Fruit fly (Drosophila melanogaster): ENCODE measurements around the gene CG44325.

Gene CG44325

dm6 chrX:9075641-9076324 lies 2.5 kb downstream of the CG44325 start (continued):
- peak; percentile 12 for TF ChIP-seq Xbp1 (GFP tag; optimal IDR thresholded peaks at IDR 0.05)
- no peak for TF ChIP-seq CG3163 (GFP tag; optimal IDR thresholded peaks at IDR 0.05)
- peak; percentile 61 for TF ChIP-seq dmrt99B (tag; optimal IDR thresholded peaks at IDR 0.05)
- TF ChIP-seq zen2 (GFP tag; IDR thresholded peaks at IDR 0.05; ENCODE audit: partially characterized antibody) = no peak
- no peak for TF ChIP-seq klu (GFP tag; IDR thresholded peaks at IDR 0.05)
- TF ChIP-seq slbo (GFP tag; IDR thresholded peaks at IDR 0.05) = no peak
- no peak for TF ChIP-seq chm (GFP tag; IDR thresholded peaks at IDR 0.05)
- TF ChIP-seq slp2 (GFP tag; optimal IDR thresholded peaks at IDR 0.05) = no peak
- TF ChIP-seq CG12299 (tag; optimal IDR thresholded peaks at IDR 0.05) = no peak
- no peak for TF ChIP-seq CG17912 (GFP tag; optimal IDR thresholded peaks at IDR 0.05)
- no peak for TF ChIP-seq NK7.1 (GFP tag; optimal IDR thresholded peaks at IDR 0.05)
- 0 out of 2 replicates have a peak, but pooled peaks have one; percentile 5 for TF ChIP-seq Xrp1 (GFP tag; IDR thresholded peaks at IDR 0.05)
- TF ChIP-seq kay (GFP tag; optimal IDR thresholded peaks at IDR 0.05) = no peak
- TF ChIP-seq CG2199 (GFP tag; IDR thresholded peaks at IDR 0.05) = no peak
- TF ChIP-seq CG15696 (tag; optimal IDR thresholded peaks at IDR 0.05) = no peak
- TF ChIP-seq fd3F (GFP tag; optimal IDR thresholded peaks at IDR 0.05) = no peak
- TF ChIP-seq crp (GFP tag; optimal IDR thresholded peaks at IDR 0.05) = no peak
- no peak for TF ChIP-seq CG18262 (tag; optimal IDR thresholded peaks at IDR 0.05)
- no peak for TF ChIP-seq E2f2 (GFP tag; IDR thresholded peaks at IDR 0.05)
- no peak for TF ChIP-seq bsh (GFP tag; optimal IDR thresholded peaks at IDR 0.05)
- no peak for TF ChIP-seq CG13775 (GFP tag; optimal IDR thresholded peaks at IDR 0.05)
- peak; percentile 57 for TF ChIP-seq Sox100B (GFP tag; optimal IDR thresholded peaks at IDR 0.05)
- TF ChIP-seq sqz (GFP tag; optimal IDR thresholded peaks at IDR 0.05) = peak; percentile 22
- TF ChIP-seq tap (tag; optimal IDR thresholded peaks at IDR 0.05) = no peak
- no peak for TF ChIP-seq CG32772 (GFP tag; IDR thresholded peaks at IDR 0.05)
- no peak for TF ChIP-seq dimm (GFP tag; IDR thresholded peaks at IDR 0.05)
- TF ChIP-seq nmo (GFP tag; optimal IDR thresholded peaks at IDR 0.05) = peak; percentile 47
- no peak for TF ChIP-seq CG32767 (GFP tag; IDR thresholded peaks at IDR 0.05)
- TF ChIP-seq CG12104 (GFP tag; optimal IDR thresholded peaks at IDR 0.05) = no peak
- peak; percentile 36 for TF ChIP-seq phol (tag; optimal IDR thresholded peaks at IDR 0.05)
- peak; percentile 41; the same call in 1 of the 2 replicates for TF ChIP-seq Drgx (GFP tag; IDR thresholded peaks at IDR 0.05)
- TF ChIP-seq fd102C (GFP tag; optimal IDR thresholded peaks at IDR 0.05) = no peak
- TF ChIP-seq br (optimal IDR thresholded peaks at IDR 0.05) = no peak
- TF ChIP-seq gcm (GFP tag; optimal IDR thresholded peaks at IDR 0.05) = no peak
- TF ChIP-seq Atf-2 (GFP tag; optimal IDR thresholded peaks at IDR 0.05) = no peak
- no peak for TF ChIP-seq CG9609 (GFP tag; optimal IDR thresholded peaks at IDR 0.05)
- TF ChIP-seq fd96Cb (tag; optimal IDR thresholded peaks at IDR 0.05) = peak; percentile 11
- peak; percentile 52 for TF ChIP-seq CG11504 (tag; optimal IDR thresholded peaks at IDR 0.05)
- no peak for TF ChIP-seq CG2712 (tag; optimal IDR thresholded peaks at IDR 0.05)
- TF ChIP-seq fu2 (GFP tag; optimal IDR thresholded peaks at IDR 0.05) = no peak
- TF ChIP-seq chn (GFP tag; optimal IDR thresholded peaks at IDR 0.05) = no peak
- TF ChIP-seq CoRest (tag; optimal IDR thresholded peaks at IDR 0.05) = peak; percentile 15
- TF ChIP-seq CG12219 (GFP tag; optimal IDR thresholded peaks at IDR 0.05) = no peak
- TF ChIP-seq Sox102F (GFP tag; optimal IDR thresholded peaks at IDR 0.05) = peak; percentile 33
- no peak for TF ChIP-seq ac (GFP tag; optimal IDR thresholded peaks at IDR 0.05)
- TF ChIP-seq Rfx (GFP tag; IDR thresholded peaks at IDR 0.05) = no peak
- TF ChIP-seq gsb-n (tag; optimal IDR thresholded peaks at IDR 0.05) = no peak
- TF ChIP-seq wor (GFP tag; IDR thresholded peaks at IDR 0.05) = no peak
- no peak for TF ChIP-seq unpg (GFP tag; optimal IDR thresholded peaks at IDR 0.05)
- peak; percentile 51 for TF ChIP-seq Atf3 (GFP tag; optimal IDR thresholded peaks at IDR 0.05)
- peak; percentile 73 for TF ChIP-seq Med (GFP tag)

Data from whole organism, embryonic.